Worm (Caenorhabditis elegans) whole organism, early embryonic: ENCODE results near the gene gop-1.

Experiments used
- B0310.2 ChIP-seq: sonication (generic microtip); optimal IDR thresholded peaks from 2 replicates; lab custom pipeline; 2016; ENCODE audit warnings: mild to moderate bottlenecking, missing genetic modification characterization, missing compliant biosample characterization
- aly-1 ChIP-seq: sonication (generic microtip); optimal IDR thresholded peaks from 2 replicates; lab custom pipeline; 2016; ENCODE audit warnings: missing genetic modification characterization, missing compliant biosample characterization
- ama-1 ChIP-seq: fragments of 150-350 bp; optimal IDR thresholded peaks from 2 replicates; lab custom pipeline; 2014
- ceh-36 ChIP-seq: sonication (generic microtip); optimal IDR thresholded peaks from 2 replicates; lab custom pipeline; 2016; ENCODE audit warnings: missing genetic modification characterization, inconsistent platforms, missing compliant biosample characterization
- ets-7 ChIP-seq: sonication (generic microtip); optimal IDR thresholded peaks from 2 replicates; lab custom pipeline; 2016; ENCODE audit warnings: missing genotype, missing genetic modification characterization, missing compliant biosample characterization
- flt-1 ChIP-seq: fragments of 200-800 bp; sonication (Bioruptor generic); IDR thresholded peaks from 2 replicates; pipeline ENCODE4 v1.3.6; 2022; ENCODE audit warnings: missing genetic modification characterization, missing compliant biosample characterization
- hnd-1 ChIP-seq: sonication (generic microtip); optimal IDR thresholded peaks from 2 replicates; lab custom pipeline; 2016; ENCODE audit warnings: missing genetic modification characterization, missing compliant biosample characterization
- sea-1 ChIP-seq: fragments of 200-800 bp; sonication (Bioruptor generic); conservative IDR thresholded peaks from 2 replicates; pipeline ENCODE4 v1.3.6; 2022; ENCODE audit warnings: missing genetic modification characterization, missing compliant biosample characterization
- tbx-11 ChIP-seq: fragments of 200-800 bp; sonication (Bioruptor generic); IDR thresholded peaks from 2 replicates; pipeline ENCODE4 v1.3.6; 2022; ENCODE audit warnings: missing genetic modification characterization, missing compliant biosample characterization
- tbx-37 ChIP-seq: fragments of 200-800 bp; sonication (Bioruptor generic); conservative IDR thresholded peaks from 2 replicates; pipeline ENCODE4 v1.3.6; 2022; ENCODE audit warnings: missing genetic modification reagents, missing genetic modification characterization, missing compliant biosample characterization
- tra-4 ChIP-seq: sonication (generic microtip); optimal IDR thresholded peaks from 2 replicates; lab custom pipeline; 2017; ENCODE audit warnings: missing genetic modification characterization, missing compliant biosample characterization

DNA sequence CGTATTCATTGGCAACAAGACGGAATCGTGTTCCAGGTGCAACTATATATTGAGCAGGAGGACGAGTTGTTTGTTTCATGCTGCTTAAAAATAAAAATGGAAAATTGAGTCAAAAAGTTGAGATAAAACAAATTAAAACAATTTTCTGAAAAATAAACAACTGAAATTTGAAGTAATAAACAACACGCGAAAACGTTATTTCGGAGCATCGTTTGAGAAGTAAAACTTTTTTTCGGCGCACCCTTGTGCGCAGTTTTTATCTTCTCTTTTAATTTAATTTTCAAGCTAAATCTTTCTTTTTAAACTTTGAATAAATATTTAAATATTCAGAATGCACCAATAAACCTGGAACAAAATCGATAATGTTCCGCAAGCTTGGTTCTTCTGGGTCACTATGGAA, at the start of gene gop-1, which contains the start of gene sumv-1:
- TF ChIP-seq hnd-1 (no peak), sea-1 (GFP tag; lab: Robert Waterston, UW) (no peak), ama-1 (no peak), flt-1 (GFP tag; lab: Robert Waterston, UW) (no peak), tbx-11 (GFP tag; lab: Robert Waterston, UW) (no peak), ets-7 (no peak), tra-4 (tag; lab: Kevin White, UChicago) (no peak), B0310.2 (tag; lab: Kevin White, UChicago) (no peak), ceh-36 (tag; lab: Kevin White, UChicago) (no peak), aly-1 (tag; lab: Kevin White, UChicago) (no peak), tbx-37 (GFP tag; lab: Robert Waterston, UW) (no peak)
